Fruit fly (Drosophila melanogaster) whole organism: ENCODE results near the gene heca.

Experiments used
- pan ChIP-seq: fragments of >200 bp; optimal IDR thresholded peaks from 2 replicates; lab custom pipeline; 2017
- usp ChIP-seq: fragments of >200 bp; optimal IDR thresholded peaks from 2 replicates; lab custom pipeline; 2017; ENCODE audit warnings: missing biosample characterization, missing genetic modification characterization, mixed read lengths

- TF ChIP-seq pan (lab: Kevin White, UChicago) (no peak), usp (GFP tag; lab: Kevin White, UChicago) (no peak)
These were observed 19.1 kb downstream of the heca start for dm6 chr3R:30296840-30297239.
